Worm (Caenorhabditis elegans): ENCODE data around the gene swsn-7.

The swsn-7 gene

DNA sequence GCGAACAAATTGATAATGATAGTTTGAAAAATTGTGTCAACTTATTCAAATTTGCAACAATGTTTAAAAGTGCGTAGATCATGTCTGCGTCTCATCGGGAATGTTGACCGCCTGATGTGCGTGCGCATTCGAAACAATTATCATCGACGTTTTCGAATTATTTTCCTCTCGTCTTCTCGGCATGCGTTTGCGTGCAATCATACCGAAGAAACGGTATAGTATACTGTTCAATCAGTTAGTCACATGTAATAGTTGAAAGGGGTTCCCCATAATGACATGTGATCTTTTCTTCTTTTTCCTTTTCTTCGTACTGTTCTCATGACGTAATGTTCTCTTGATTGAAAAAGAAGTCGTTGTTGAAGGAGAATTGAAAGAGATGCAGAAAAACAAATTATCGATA is 10.8 kb downstream of the swsn-7 start (continued):
- no peak for TF ChIP-seq unc-130 (GFP tag; optimal IDR thresholded peaks at IDR 0.05)
- TF ChIP-seq daf-16 (GFP tag; optimal IDR thresholded peaks at IDR 0.05) = no peak
- TF ChIP-seq daf-16 (tag; optimal IDR thresholded peaks at IDR 0.05) = peak; percentile 83
- peak; percentile 40 for TF ChIP-seq nhr-6 (tag; optimal IDR thresholded peaks at IDR 0.05)
- TF ChIP-seq F26F4.8 (GFP tag; conservative IDR thresholded peaks at IDR 0.05) = no peak
- TF ChIP-seq rbr-2 (tag; optimal IDR thresholded peaks at IDR 0.05) = no peak
- TF ChIP-seq ZK546.5 (tag; optimal IDR thresholded peaks at IDR 0.05) = no peak
- no peak for TF ChIP-seq snpc-1.2 (GFP tag; IDR thresholded peaks at IDR 0.05)
- TF ChIP-seq ceh-20 (GFP tag; IDR thresholded peaks at IDR 0.05) = 0 out of 2 replicates have a peak, but pooled peaks have one; percentile 36
- no peak for TF ChIP-seq F44E2.7 (GFP tag; IDR thresholded peaks at IDR 0.05)
- peak; percentile 31 for TF ChIP-seq hmg-1.1 (GFP tag; IDR thresholded peaks at IDR 0.05)
- TF ChIP-seq T26A8.4 (GFP tag; IDR thresholded peaks at IDR 0.05) = 0 out of 2 replicates have a peak, but pooled peaks have one; percentile 34
- TF ChIP-seq tag-97 (GFP tag; IDR thresholded peaks at IDR 0.05) = no peak
- TF ChIP-seq mdt-29 (GFP tag; IDR thresholded peaks at IDR 0.05) = peak; percentile 73; the same call in 1 of the 2 replicates
- TF ChIP-seq duxl-1 (tag; optimal IDR thresholded peaks at IDR 0.05; ENCODE audit: poor library complexity) = no peak
- TF ChIP-seq spr-3 (GFP tag; optimal IDR thresholded peaks at IDR 0.05) = no peak
- TF ChIP-seq dpl-1 (GFP tag; optimal IDR thresholded peaks at IDR 0.05) = peak; percentile 25
- TF ChIP-seq saeg-2 (GFP tag; IDR thresholded peaks at IDR 0.05) = peak; percentile 68; the same call in 1 of the 2 replicates
- TF ChIP-seq cey-2 (tag; optimal IDR thresholded peaks at IDR 0.05; ENCODE audit: borderline replicate concordance, insufficient read depth) = peak; percentile 58
- TF ChIP-seq tra-1 (GFP tag; IDR thresholded peaks at IDR 0.05) = peak; percentile 82
- TF ChIP-seq attf-4 (tag; optimal IDR thresholded peaks at IDR 0.05) = no peak
- no peak for TF ChIP-seq zip-2 (tag; optimal IDR thresholded peaks at IDR 0.05)
- TF ChIP-seq ZK337.2 (GFP tag; IDR thresholded peaks at IDR 0.05) = no peak
- TF ChIP-seq ztf-7 (tag; optimal IDR thresholded peaks at IDR 0.05) = peak; percentile 61
- no peak for TF ChIP-seq ama-1 (optimal IDR thresholded peaks at IDR 0.05)
- TF ChIP-seq ztf-11 (tag; optimal IDR thresholded peaks at IDR 0.05) = no peak
- TF ChIP-seq pha-4 (GFP tag; IDR thresholded peaks at IDR 0.05) = no peak
- no peak for TF ChIP-seq pha-4 (tag; optimal IDR thresholded peaks at IDR 0.05)
- 0 out of 2 replicates have a peak, but pooled peaks have one; percentile 18 for TF ChIP-seq zfp-3 (GFP tag; conservative IDR thresholded peaks at IDR 0.05)
- TF ChIP-seq gei-8 (GFP tag; optimal IDR thresholded peaks at IDR 0.05) = no peak
- peak; percentile 97 for TF ChIP-seq aha-1 (tag)
- no peak for TF ChIP-seq dmd-9 (GFP tag; IDR thresholded peaks at IDR 0.05)
- TF ChIP-seq snpc-4 (tag; optimal IDR thresholded peaks at IDR 0.05) = no peak
- no peak for TF ChIP-seq ceh-82 (tag; optimal IDR thresholded peaks at IDR 0.05)
- TF ChIP-seq Y5F2A.4 (GFP tag; optimal IDR thresholded peaks at IDR 0.05) = no peak
- peak; percentile 47; the same call in 1 of the 2 replicates for TF ChIP-seq arid-1 (GFP tag; conservative IDR thresholded peaks at IDR 0.05)
- TF ChIP-seq nhr-41 (GFP tag; IDR thresholded peaks at IDR 0.05) = no peak
- peak; percentile 32 for TF ChIP-seq nhr-76 (tag; optimal IDR thresholded peaks at IDR 0.05)
- TF ChIP-seq nhr-10 (tag; optimal IDR thresholded peaks at IDR 0.05) = peak; percentile 72
- no peak for TF ChIP-seq F10B5.3 (tag; optimal IDR thresholded peaks at IDR 0.05)
- TF ChIP-seq nhr-77 (tag; optimal IDR thresholded peaks at IDR 0.05) = peak; percentile 81
- TF ChIP-seq daf-19 (GFP tag; conservative IDR thresholded peaks at IDR 0.05) = no peak
- TF ChIP-seq Y75B8A.6 (GFP tag; IDR thresholded peaks at IDR 0.05) = no peak
- TF ChIP-seq hlh-11 (tag; optimal IDR thresholded peaks at IDR 0.05) = peak; percentile 97
- peak; percentile 58 for TF ChIP-seq pqm-1 (tag; optimal IDR thresholded peaks at IDR 0.05)
- peak in 1 of 2 experiments; percentile 99 for TF ChIP-seq unc-62 (GFP tag; optimal IDR thresholded peaks at IDR 0.05 in 1 of 2)
- TF ChIP-seq unc-62 (tag; optimal IDR thresholded peaks at IDR 0.05) = no peak
- TF ChIP-seq spr-1 (tag; optimal IDR thresholded peaks at IDR 0.05) = no peak
- TF ChIP-seq ctbp-1 (GFP tag; IDR thresholded peaks at IDR 0.05) = no peak
- TF ChIP-seq lin-13 (GFP tag; optimal IDR thresholded peaks at IDR 0.05) = peak; percentile 13
- TF ChIP-seq madf-5 (GFP tag; IDR thresholded peaks at IDR 0.05) = 0 out of 4 replicates have a peak, but pooled peaks of 1 of the 2 experiments have one; percentile 14
- TF ChIP-seq R02D3.7 (tag; optimal IDR thresholded peaks at IDR 0.05) = no peak
- TF ChIP-seq mxl-2 (GFP tag; conservative IDR thresholded peaks at IDR 0.05) = no peak
